Worm (Caenorhabditis elegans) whole organism, young adult: Measurements from ENCODE around the gene glrx-5.

Experiments
- B0336.3 ChIP-seq: fragments of 200-800 bp; sonication (Bioruptor generic); IDR thresholded peaks from 2 replicates; pipeline ENCODE4 v1.3.6; 2022; ENCODE audit warnings: missing genetic modification characterization, missing compliant biosample characterization
- D2030.7 ChIP-seq: fragments of 200-800 bp; sonication (Bioruptor generic); IDR thresholded peaks from 2 replicates; pipeline ENCODE4 v1.3.6; 2022; ENCODE audit warnings: missing genetic modification reagents, missing genetic modification characterization, missing compliant biosample characterization
- F33H1.4 ChIP-seq: fragments of 200-800 bp; sonication (Bioruptor generic); IDR thresholded peaks from 2 replicates; pipeline ENCODE4 v1.3.6; 2022; ENCODE audit warnings: missing genetic modification reagents, missing genetic modification characterization, missing compliant biosample characterization
- F49E8.2 ChIP-seq: sonication (generic microtip); optimal IDR thresholded peaks from 3 replicates; lab custom pipeline; 2017; ENCODE audit warnings: missing genetic modification characterization, mild to moderate bottlenecking, missing compliant biosample characterization, antibody characterized with exemption, moderate library complexity; ENCODE audit not compliant: insufficient read depth
- K12H6.12 ChIP-seq: fragments of 200-800 bp; sonication (Bioruptor generic); optimal IDR thresholded peaks from 2 replicates; lab custom pipeline; 2018; ENCODE audit warnings: mild to moderate bottlenecking, missing genetic modification characterization, missing compliant biosample characterization
- Y53F4B.3 ChIP-seq: fragments of 200-800 bp; sonication (Bioruptor generic); IDR thresholded peaks from 2 replicates; pipeline ENCODE4 v1.3.6; 2022; ENCODE audit warnings: missing genetic modification reagents, missing genetic modification characterization, missing compliant biosample characterization
- Y67H2A.10 ChIP-seq: fragments of 200-800 bp; sonication (Bioruptor generic); conservative IDR thresholded peaks from 2 replicates; pipeline ENCODE4 v1.3.6; 2022; ENCODE audit warnings: missing genetic modification reagents, missing genetic modification characterization, missing compliant biosample characterization
- Y79H2A.3 ChIP-seq: fragments of 200-800 bp; sonication (Bioruptor generic); conservative IDR thresholded peaks from 2 replicates; pipeline ENCODE4 v1.3.6; 2022; ENCODE audit warnings: missing genetic modification reagents, missing genetic modification characterization, missing compliant biosample characterization
- ama-1 ChIP-seq, 3 experiments: fragments of 150-350 bp in 1 of 3; sonication (generic microtip) in 2 of 3; optimal IDR thresholded peaks; 2 replicates each; lab custom pipeline; 2014 to 2018; ENCODE audit warnings: missing biosample characterization in 2 of 3, missing genetic modification characterization in 2 of 3, missing genetic modification reagents in 2 of 3
- aptf-3 ChIP-seq: fragments of 200-800 bp; sonication (Bioruptor generic); IDR thresholded peaks from 2 replicates; pipeline ENCODE4 v1.3.6; 2022; ENCODE audit warnings: missing genetic modification characterization, missing compliant biosample characterization
- atf-7 ChIP-seq: sonication (generic microtip); optimal IDR thresholded peaks from 2 replicates; lab custom pipeline; 2017; ENCODE audit warnings: mild to moderate bottlenecking, missing genetic modification characterization, missing compliant biosample characterization
- cebp-1 ChIP-seq, 2 experiments: fragments of 200-800 bp in 1 of 2; sonication (Bioruptor generic) in 1 of 2; sonication (generic microtip) in 1 of 2; IDR thresholded peaks in 1 of 2; optimal IDR thresholded peaks in 1 of 2; 2 replicates each; pipeline versions ENCODE4 v1.3.6 to Lab custom; 2017 to 2022; ENCODE audit warnings: missing compliant biosample characterization in 2 of 2, missing genetic modification characterization in 2 of 2, mild to moderate bottlenecking in 1 of 2, missing genetic modification reagents in 1 of 2, moderate library complexity in 1 of 2
- cebp-2 ChIP-seq: fragments of 200-800 bp; sonication (Bioruptor generic); IDR thresholded peaks from 2 replicates; pipeline ENCODE4 v1.3.6; 2022; ENCODE audit warnings: missing genetic modification characterization, missing compliant biosample characterization
- ceh-100 ChIP-seq: fragments of 200-800 bp; sonication (Bioruptor generic); IDR thresholded peaks from 2 replicates; pipeline ENCODE4 v1.3.6; 2022; ENCODE audit warnings: missing genetic modification reagents, missing genetic modification characterization, missing compliant biosample characterization
- ceh-58 ChIP-seq: fragments of 200-800 bp; sonication (Bioruptor generic); IDR thresholded peaks from 2 replicates; pipeline ENCODE4 v1.3.6; 2022; ENCODE audit warnings: missing genetic modification characterization, missing compliant biosample characterization
- ceh-91 ChIP-seq: fragments of 200-800 bp; sonication (Bioruptor generic); IDR thresholded peaks from 2 replicates; pipeline ENCODE4 v1.3.6; 2022; ENCODE audit warnings: missing genetic modification reagents, missing genetic modification characterization, missing compliant biosample characterization
- dox-1 ChIP-seq: fragments of 200-800 bp; sonication (Bioruptor generic); IDR thresholded peaks from 2 replicates; pipeline ENCODE4 v1.3.6; 2022; ENCODE audit warnings: missing genetic modification reagents, missing genetic modification characterization, missing compliant biosample characterization
- dpff-1 ChIP-seq: sonication (generic microtip); optimal IDR thresholded peaks from 2 replicates; lab custom pipeline; 2017; ENCODE audit warnings: mild to moderate bottlenecking, missing genetic modification characterization, missing compliant biosample characterization
- efl-1 ChIP-seq: fragments of 150-350 bp; optimal IDR thresholded peaks from 2 replicates; lab custom pipeline; 2014; ENCODE audit warnings: missing biosample characterization, missing genetic modification reagents, missing genetic modification characterization
- ekl-4 ChIP-seq: fragments of 200-800 bp; sonication (Bioruptor generic); IDR thresholded peaks from 2 replicates; pipeline ENCODE4 v1.3.6; 2022; ENCODE audit warnings: missing genetic modification reagents, missing genetic modification characterization, missing compliant biosample characterization
- hmg-1.2 ChIP-seq: fragments of 200-800 bp; sonication (Bioruptor generic); IDR thresholded peaks from 2 replicates; pipeline ENCODE4 v1.3.6; 2022; ENCODE audit warnings: missing genetic modification reagents, missing genetic modification characterization, missing compliant biosample characterization
- let-526 ChIP-seq: fragments of 200-800 bp; sonication (Bioruptor generic); IDR thresholded peaks from 2 replicates; pipeline ENCODE4 v1.3.6; 2022; ENCODE audit warnings: missing genetic modification reagents, missing genetic modification characterization, missing compliant biosample characterization
- let-607 ChIP-seq, 2 experiments: fragments of 200-800 bp in 1 of 2; sonication (Bioruptor generic) in 1 of 2; sonication (generic microtip) in 1 of 2; optimal IDR thresholded peaks; 2 replicates each; lab custom pipeline; 2016 to 2018; ENCODE audit warnings: mild to moderate bottlenecking in 2 of 2, missing compliant biosample characterization in 2 of 2, missing genetic modification characterization in 2 of 2, moderate library complexity in 2 of 2, missing genotype in 1 of 2
- lin-26 ChIP-seq: fragments of 200-800 bp; sonication (Bioruptor generic); IDR thresholded peaks from 2 replicates; pipeline ENCODE4 v1.3.6; 2022; ENCODE audit warnings: missing genetic modification reagents, missing genetic modification characterization, missing compliant biosample characterization
- lin-54 ChIP-seq: fragments of 200-800 bp; sonication (Bioruptor generic); optimal IDR thresholded peaks from 2 replicates; lab custom pipeline; 2018; ENCODE audit warnings: mild to moderate bottlenecking, missing genetic modification characterization, missing compliant biosample characterization
- madf-3 ChIP-seq: fragments of 200-800 bp; sonication (Bioruptor generic); IDR thresholded peaks from 2 replicates; pipeline ENCODE4 v1.3.6; 2022; ENCODE audit warnings: missing genetic modification reagents, missing genetic modification characterization, missing compliant biosample characterization
- mcd-1 ChIP-seq: fragments of 200-800 bp; sonication (Bioruptor generic); IDR thresholded peaks from 2 replicates; pipeline ENCODE4 v1.3.6; 2022; ENCODE audit warnings: missing genetic modification reagents, missing genetic modification characterization, missing compliant biosample characterization
- nfya-2 ChIP-seq: fragments of 200-800 bp; sonication (Bioruptor generic); IDR thresholded peaks from 2 replicates; pipeline ENCODE4 v1.3.6; 2022; ENCODE audit warnings: missing genetic modification reagents, missing genetic modification characterization, missing compliant biosample characterization
- nfyb-1 ChIP-seq: fragments of 200-800 bp; sonication (Bioruptor generic); IDR thresholded peaks from 2 replicates; pipeline ENCODE4 v1.3.6; 2022; ENCODE audit warnings: missing genetic modification reagents, missing genetic modification characterization, missing compliant biosample characterization
- nhr-80 ChIP-seq: sonication (generic microtip); optimal IDR thresholded peaks from 2 replicates; lab custom pipeline; 2016; ENCODE audit warnings: missing genetic modification characterization, missing compliant biosample characterization
- rcor-1 ChIP-seq: fragments of 200-800 bp; sonication (Bioruptor generic); IDR thresholded peaks from 2 replicates; pipeline ENCODE4 v1.3.6; 2022; ENCODE audit warnings: missing genetic modification reagents, missing genetic modification characterization, missing compliant biosample characterization
- sea-2 ChIP-seq: fragments of 200-800 bp; sonication (Bioruptor generic); IDR thresholded peaks from 2 replicates; pipeline ENCODE4 v1.3.6; 2022; ENCODE audit warnings: missing genetic modification characterization, missing compliant biosample characterization
- snpc-1.1 ChIP-seq: sonication (generic microtip); optimal IDR thresholded peaks from 2 replicates; lab custom pipeline; 2017; ENCODE audit warnings: missing genetic modification characterization, mild to moderate bottlenecking, missing compliant biosample characterization, antibody characterized with exemption, moderate library complexity, missing genotype, missing genetic modification reagents; ENCODE audit not compliant: insufficient read depth
- snpc-4 ChIP-seq, 5 experiments: fragments of 150-350 bp in 1 of 5; sonication (generic microtip) in 4 of 5; optimal IDR thresholded peaks; 2 replicates each; lab custom pipeline; 2014 to 2018; ENCODE audit warnings: missing genetic modification characterization in 5 of 5, missing biosample characterization in 3 of 5, antibody characterized with exemption in 2 of 5, mild to moderate bottlenecking in 2 of 5, missing compliant biosample characterization in 2 of 5, missing genotype in 2 of 5, moderate library complexity in 2 of 5, missing genetic modification reagents in 1 of 5

The glrx-5 gene

ce11 chrIII:12368462-12369306, 5.0 kb downstream of the glrx-5 start, which contains the start of gene his-72:
Gene his-72 (minus strand): TSS chrIII:12369050.
- TF ChIP-seq dpff-1 (tag; lab: Kevin White, UChicago): no peak
- 0 out of 2 replicates have a peak, but pooled peaks have one; percentile 38 for TF ChIP-seq dox-1
- 0 out of 2 replicates have a peak, but pooled peaks have one; percentile 5 for TF ChIP-seq let-526 (GFP tag; lab: Robert Waterston, UW)
- peak; percentile 22 for TF ChIP-seq nhr-80 (tag; lab: Kevin White, UChicago)
- TF ChIP-seq ceh-91 (GFP tag; lab: Robert Waterston, UW): no peak
- 0 out of 2 replicates have a peak, but pooled peaks have one; percentile 6 for TF ChIP-seq Y79H2A.3 (GFP tag; lab: Robert Waterston, UW)
- TF ChIP-seq F33H1.4 (GFP tag; lab: Robert Waterston, UW): peak; percentile 15; the same call in 1 of the 2 replicates
- peak; percentile 19 for TF ChIP-seq K12H6.12 (tag; lab: Kevin White, UChicago)
- TF ChIP-seq ceh-100 (GFP tag; lab: Robert Waterston, UW): no peak
- 0 out of 2 replicates have a peak, but pooled peaks have one; percentile 17 for TF ChIP-seq cebp-2 (GFP tag; lab: Robert Waterston, UW)
- TF ChIP-seq snpc-1.1 (tag; lab: Kevin White, UChicago): no peak
- TF ChIP-seq hmg-1.2 (GFP tag; lab: Robert Waterston, UW): peak; percentile 38; the same call in 1 of the 2 replicates
- no peak for TF ChIP-seq nfya-2 (GFP tag; lab: Robert Waterston, UW)
- peak; percentile 28; the same call in 1 of the 2 replicates for TF ChIP-seq mcd-1 (GFP tag; lab: Robert Waterston, UW)
- TF ChIP-seq aptf-3 (GFP tag; lab: Robert Waterston, UW): no peak
- peak; percentile 61; the same call in 1 of the 2 replicates for TF ChIP-seq nfyb-1 (GFP tag; lab: Robert Waterston, UW)
- no peak for TF ChIP-seq ceh-58 (GFP tag; lab: Robert Waterston, UW)
- TF ChIP-seq rcor-1 (GFP tag; lab: Robert Waterston, UW): 0 out of 2 replicates have a peak, but pooled peaks have one; percentile 17
- TF ChIP-seq ekl-4: no peak; the same call in 1 of the 2 replicates
- TF ChIP-seq B0336.3 (GFP tag; lab: Robert Waterston, UW): 0 out of 2 replicates have a peak, but pooled peaks have one; percentile 51
- peak; percentile 31; the same call in 1 of the 2 replicates for TF ChIP-seq lin-26 (GFP tag; lab: Robert Waterston, UW)
- peak; percentile 2 for TF ChIP-seq atf-7 (tag; lab: Kevin White, UChicago)
- TF ChIP-seq D2030.7 (GFP tag; lab: Robert Waterston, UW): peak; percentile 8; the same call in 1 of the 2 replicates
- TF ChIP-seq madf-3 (GFP tag; lab: Robert Waterston, UW): peak; percentile 95
- TF ChIP-seq Y67H2A.10: no peak
- TF ChIP-seq Y53F4B.3 (GFP tag; lab: Robert Waterston, UW): no peak
- peak; percentile 74 for TF ChIP-seq ama-1 (optimal IDR thresholded peaks at IDR 0.05; lab: Kevin White, UChicago)
- TF ChIP-seq ama-1 (GFP tag; optimal IDR thresholded peaks at IDR 0.05; lab: Kevin White, UChicago): no peak
- 0 out of 2 replicates have a peak, but pooled peaks have one; percentile 7 for TF ChIP-seq sea-2 (GFP tag; lab: Robert Waterston, UW)
- TF ChIP-seq lin-54 (GFP tag; lab: Kevin White, UChicago): peak; percentile 21
- no peak for TF ChIP-seq F49E8.2
- peak; percentile 56 for TF ChIP-seq efl-1 (GFP tag; lab: Kevin White, UChicago)
- TF ChIP-seq snpc-4 (GFP tag; optimal IDR thresholded peaks at IDR 0.05; lab: Kevin White, UChicago): no peak
- peak in 1 of 4 experiments; percentile 4 for TF ChIP-seq snpc-4 (tag; optimal IDR thresholded peaks at IDR 0.05; lab: Kevin White, UChicago)
- peak; percentile 84 for TF ChIP-seq cebp-1 (GFP tag; IDR thresholded peaks at IDR 0.05; lab: Robert Waterston, UW)
- TF ChIP-seq cebp-1 (tag; optimal IDR thresholded peaks at IDR 0.05; lab: Kevin White, UChicago): peak; percentile 95
- TF ChIP-seq let-607 (tag; optimal IDR thresholded peaks at IDR 0.05; lab: Kevin White, UChicago): peak in 1 of 2 experiments; percentile 11
